Worm (Caenorhabditis elegans) whole organism, L4 larva: ENCODE results near the gene glb-21.

Experiments
- Y48G9A.11 ChIP-seq: fragments of 200-800 bp; sonication (Bioruptor generic); IDR thresholded peaks from 2 replicates; pipeline ENCODE4 v1.3.6; 2022; ENCODE audit warnings: missing genetic modification reagents, missing genetic modification characterization, missing compliant biosample characterization
- mes-2 ChIP-seq: sonication (generic microtip); optimal IDR thresholded peaks from 2 replicates; lab custom pipeline; 2016; ENCODE audit warnings: missing genotype, mild to moderate bottlenecking, missing genetic modification characterization, missing compliant biosample characterization; ENCODE audit not compliant: poor library complexity, severe bottlenecking
- nhr-25 ChIP-seq: sonication (generic microtip); optimal IDR thresholded peaks from 2 replicates; lab custom pipeline; 2017; ENCODE audit warnings: missing genetic modification characterization, mild to moderate bottlenecking, missing compliant biosample characterization, antibody characterized with exemption, moderate library complexity, borderline replicate concordance; ENCODE audit not compliant: insufficient read depth
- spr-1 ChIP-seq: sonication (generic microtip); optimal IDR thresholded peaks from 2 replicates; lab custom pipeline; 2016; ENCODE audit warnings: mild to moderate bottlenecking, missing genetic modification characterization, missing compliant biosample characterization
- unc-39 ChIP-seq: sonication (generic microtip); optimal IDR thresholded peaks from 2 replicates; lab custom pipeline; 2017; ENCODE audit warnings: missing biosample characterization, missing genetic modification characterization
- unc-62 ChIP-seq, 3 experiments: fragments of 150-350 bp in 1 of 3; sonication (generic microtip); optimal IDR thresholded peaks in 2 of 3; peaks in 1 of 3; 1 replicate in 1 of 3; 2 replicates in 2 of 3; lab custom pipeline; 2014 to 2017; ENCODE audit warnings: missing biosample characterization in 3 of 3, missing genetic modification characterization in 3 of 3, missing genetic modification reagents in 3 of 3, missing genotype in 1 of 3

DNA sequence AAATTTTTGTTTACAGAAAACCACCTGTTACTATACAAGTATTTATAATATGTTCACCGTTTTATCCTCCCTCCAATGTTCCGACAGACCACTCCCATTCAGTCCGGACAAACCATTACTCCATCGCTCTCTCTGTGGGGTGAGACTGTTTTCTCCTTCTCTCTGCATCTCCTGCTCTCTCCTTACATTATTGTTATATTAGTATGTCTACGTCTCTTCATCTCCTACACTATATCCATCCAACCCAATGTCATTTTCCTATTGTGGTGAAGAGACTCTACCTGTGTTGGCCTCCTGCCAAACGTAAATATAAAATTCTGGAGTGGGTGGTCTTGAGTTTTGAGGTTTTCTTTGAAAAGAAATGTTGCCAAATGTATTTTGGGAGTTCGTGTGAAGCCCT, 3.0 kb upstream of the glb-21 start:
- TF ChIP-seq unc-39 (tag; lab: Kevin White, UChicago) (no peak), unc-62 (GFP tag; optimal IDR thresholded peaks at IDR 0.05 in 1 of 2; lab: Kevin White, UChicago) (peak in 1 of 2 experiments; percentile 10), unc-62 (tag; optimal IDR thresholded peaks at IDR 0.05; lab: Kevin White, UChicago) (no peak), mes-2 (tag; lab: Kevin White, UChicago) (no peak), spr-1 (tag; lab: Kevin White, UChicago) (no peak), nhr-25 (tag; lab: Kevin White, UChicago) (no peak), Y48G9A.11 (no peak)
